Fruit fly (Drosophila melanogaster): ENCODE data around the gene Elo68beta.
A peak's percentile ranks its signal among the peaks of the same experiment; 100 is the strongest.

The Elo68beta gene

DNA sequence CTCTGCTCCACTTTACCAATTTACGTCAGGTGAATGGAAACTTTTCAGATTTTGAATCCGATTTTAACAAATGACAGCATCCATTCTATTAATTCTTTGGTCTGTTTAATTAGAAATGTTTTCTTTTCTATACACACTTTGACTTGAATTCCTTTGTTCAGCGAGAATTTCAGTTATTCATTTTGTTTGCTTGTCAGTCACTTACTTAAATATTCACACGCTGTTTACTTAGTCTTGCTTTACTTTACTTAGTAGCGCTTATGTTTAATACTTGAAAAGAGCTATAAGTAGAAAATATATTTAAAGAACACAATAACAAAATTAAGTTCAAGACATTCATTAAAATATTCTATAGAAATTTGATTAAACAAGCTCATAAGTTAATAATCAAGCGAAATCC, 5.9 kb upstream of the Elo68beta start, which contains the start of gene CG32073 (continued):
- TF ChIP-seq ATbp (GFP tag; optimal IDR thresholded peaks at IDR 0.05) = peak; percentile 51
- TF ChIP-seq Bdp1 (GFP tag; optimal IDR thresholded peaks at IDR 0.05) = no peak
- TF ChIP-seq her (GFP tag; optimal IDR thresholded peaks at IDR 0.05) = no peak
- no peak for TF ChIP-seq btn (GFP tag; optimal IDR thresholded peaks at IDR 0.05)
- no peak for TF ChIP-seq shn (GFP tag; optimal IDR thresholded peaks at IDR 0.05)
- peak; percentile 21 for TF ChIP-seq CG15696 (tag; optimal IDR thresholded peaks at IDR 0.05)
- TF ChIP-seq aop (GFP tag; IDR thresholded peaks at IDR 0.05) = no peak
- no peak for TF ChIP-seq Kr (GFP tag; optimal IDR thresholded peaks at IDR 0.05)
- TF ChIP-seq Nf-YC (tag; optimal IDR thresholded peaks at IDR 0.05) = no peak
- TF ChIP-seq ewg (GFP tag; optimal IDR thresholded peaks at IDR 0.05) = no peak
- TF ChIP-seq CG8478 (optimal IDR thresholded peaks at IDR 0.05) = no peak
- no peak for TF ChIP-seq Eip74EF (GFP tag; optimal IDR thresholded peaks at IDR 0.05)
- TF ChIP-seq CG3281 (GFP tag; optimal IDR thresholded peaks at IDR 0.05) = peak; percentile 2
- peak; percentile 10 for TF ChIP-seq CG17359 (tag; optimal IDR thresholded peaks at IDR 0.05)
- no peak for TF ChIP-seq CG11085 (GFP tag; IDR thresholded peaks at IDR 0.05)
- no peak for TF ChIP-seq Hr39 (optimal IDR thresholded peaks at IDR 0.05)
- no peak for TF ChIP-seq MTF-1 (GFP tag; optimal IDR thresholded peaks at IDR 0.05; ENCODE audit: borderline replicate concordance)
- peak; percentile 17 for TF ChIP-seq CG7556 (GFP tag; optimal IDR thresholded peaks at IDR 0.05)
- TF ChIP-seq so (GFP tag; IDR thresholded peaks at IDR 0.05) = no peak
- peak; percentile 17 for TF ChIP-seq Dek (tag; optimal IDR thresholded peaks at IDR 0.05)
- TF ChIP-seq bcd (GFP tag; optimal IDR thresholded peaks at IDR 0.05) = no peak
- no peak for TF ChIP-seq NC2α (GFP tag; optimal IDR thresholded peaks at IDR 0.05)
- TF ChIP-seq vvl (GFP tag; IDR thresholded peaks at IDR 0.05) = peak; percentile 36; the same call in 1 of the 2 replicates
- TF ChIP-seq CG6272 (GFP tag; IDR thresholded peaks at IDR 0.05) = no peak
- TF ChIP-seq CG4424 (GFP tag; optimal IDR thresholded peaks at IDR 0.05) = peak; percentile 40
- TF ChIP-seq CG17912 (GFP tag; optimal IDR thresholded peaks at IDR 0.05) = no peak
- peak; percentile 75 for TF ChIP-seq CG18764 (GFP tag; optimal IDR thresholded peaks at IDR 0.05)
- TF ChIP-seq Atf6 (GFP tag; IDR thresholded peaks at IDR 0.05) = no peak
- no peak for TF ChIP-seq CG8281 (tag; optimal IDR thresholded peaks at IDR 0.05)
- no peak for TF ChIP-seq CG7357 (GFP tag; IDR thresholded peaks at IDR 0.05)
- TF ChIP-seq CG1792 (GFP tag; optimal IDR thresholded peaks at IDR 0.05) = peak; percentile 52
- peak; percentile 33 for TF ChIP-seq CG6254 (GFP tag; optimal IDR thresholded peaks at IDR 0.05)
- TF ChIP-seq corto (GFP tag; optimal IDR thresholded peaks at IDR 0.05) = no peak
- TF ChIP-seq Hmx (GFP tag; optimal IDR thresholded peaks at IDR 0.05) = no peak
- TF ChIP-seq CG7372 (GFP tag; IDR thresholded peaks at IDR 0.05) = no peak
- TF ChIP-seq CG2889 (GFP tag; IDR thresholded peaks at IDR 0.05) = no peak
- TF ChIP-seq CG30403 (GFP tag; optimal IDR thresholded peaks at IDR 0.05) = no peak
- no peak for TF ChIP-seq otp (GFP tag; IDR thresholded peaks at IDR 0.05)
- TF ChIP-seq tll (GFP tag; optimal IDR thresholded peaks at IDR 0.05) = no peak
- TF ChIP-seq PHDP (tag; optimal IDR thresholded peaks at IDR 0.05) = no peak
- peak; percentile 48 for TF ChIP-seq D19A (tag; optimal IDR thresholded peaks at IDR 0.05)
- no peak for TF ChIP-seq CG10565 (GFP tag; optimal IDR thresholded peaks at IDR 0.05)
- TF ChIP-seq org-1 (GFP tag; optimal IDR thresholded peaks at IDR 0.05) = peak; percentile 1
- TF ChIP-seq CG2202 (tag; optimal IDR thresholded peaks at IDR 0.05) = no peak
- TF ChIP-seq CG11456 (GFP tag; IDR thresholded peaks at IDR 0.05) = no peak
- no peak for TF ChIP-seq Dll (GFP tag; IDR thresholded peaks at IDR 0.05; ENCODE audit: partially characterized antibody)
- TF ChIP-seq Tbp (GFP tag; optimal IDR thresholded peaks at IDR 0.05) = no peak
- peak; percentile 23 for TF ChIP-seq Asciz (GFP tag; optimal IDR thresholded peaks at IDR 0.05)
- no peak for TF ChIP-seq CG1602 (GFP tag; optimal IDR thresholded peaks at IDR 0.05)
- no peak for TF ChIP-seq CG1529 (GFP tag; optimal IDR thresholded peaks at IDR 0.05)
- no peak for TF ChIP-seq Mes4 (GFP tag; optimal IDR thresholded peaks at IDR 0.05)
- TF ChIP-seq CG3163 (GFP tag; optimal IDR thresholded peaks at IDR 0.05) = no peak
- TF ChIP-seq pb (GFP tag; optimal IDR thresholded peaks at IDR 0.05) = no peak
